Worm (Caenorhabditis elegans) whole organism, L4 larva: Measurements from ENCODE around the gene vnut-1.
A peak's percentile ranks its signal among the peaks of the same experiment; 100 is the strongest.

ENCODE experiments used
- Y48G9A.11 ChIP-seq: fragments of 200-800 bp; sonication (Bioruptor generic); IDR thresholded peaks from 2 replicates; pipeline ENCODE4 v1.3.6; 2022; ENCODE audit warnings: missing genetic modification reagents, missing genetic modification characterization, missing compliant biosample characterization
- Y75B8A.6 ChIP-seq: fragments of 200-800 bp; sonication (Bioruptor generic); IDR thresholded peaks from 2 replicates; pipeline ENCODE4 v1.3.6; 2022; ENCODE audit warnings: missing genetic modification reagents, missing genetic modification characterization, missing compliant biosample characterization
- aha-1 ChIP-seq: fragments of 150-350 bp; peaks from one replicate; lab custom pipeline; 2014; ENCODE audit warnings: missing biosample characterization, missing genetic modification characterization
- ama-1 ChIP-seq: fragments of 150-350 bp; optimal IDR thresholded peaks from 2 replicates; lab custom pipeline; 2014; ENCODE audit warnings: inconsistent platforms, mixed read lengths
- ceh-28 ChIP-seq: fragments of 150-350 bp; optimal IDR thresholded peaks from 2 replicates; lab custom pipeline; 2014; ENCODE audit warnings: missing biosample characterization, missing genetic modification reagents, missing genetic modification characterization
- ceh-32 ChIP-seq: sonication (generic microtip); optimal IDR thresholded peaks from 2 replicates; lab custom pipeline; 2016; ENCODE audit warnings: mild to moderate bottlenecking, missing genetic modification characterization, missing compliant biosample characterization; ENCODE audit not compliant: poor library complexity
- ceh-44 ChIP-seq: fragments of 200-800 bp; sonication (Bioruptor generic); IDR thresholded peaks from 2 replicates; pipeline ENCODE4 v1.3.6; 2022; ENCODE audit warnings: missing genetic modification reagents, missing genetic modification characterization, missing compliant biosample characterization
- cey-2 ChIP-seq: sonication (generic microtip); optimal IDR thresholded peaks from 3 replicates; lab custom pipeline; 2017; ENCODE audit warnings: missing genetic modification characterization, mild to moderate bottlenecking, missing compliant biosample characterization, antibody characterized with exemption, borderline replicate concordance; ENCODE audit not compliant: insufficient read depth
- daf-16 ChIP-seq, 3 experiments: sonication (generic microtip); optimal IDR thresholded peaks; 2 replicates each; lab custom pipeline; 2016 to 2017; ENCODE audit warnings: missing genetic modification characterization in 3 of 3, missing genetic modification reagents in 3 of 3, mild to moderate bottlenecking in 2 of 3, missing compliant biosample characterization in 2 of 3, missing biosample characterization in 1 of 3, moderate library complexity in 1 of 3
- daf-19 ChIP-seq: fragments of 200-800 bp; sonication (Bioruptor generic); conservative IDR thresholded peaks from 2 replicates; pipeline ENCODE4 v1.3.6; 2022; ENCODE audit warnings: missing genetic modification characterization, missing compliant biosample characterization
- dmd-6 ChIP-seq: fragments of 200-800 bp; sonication (Bioruptor generic); IDR thresholded peaks from 2 replicates; pipeline ENCODE4 v1.3.6; 2022; ENCODE audit warnings: missing genetic modification reagents, missing genetic modification characterization, missing compliant biosample characterization
- dmd-9 ChIP-seq: fragments of 200-800 bp; sonication (Bioruptor generic); IDR thresholded peaks from 2 replicates; pipeline ENCODE4 v1.3.6; 2022; ENCODE audit warnings: missing genetic modification reagents, missing genetic modification characterization, missing compliant biosample characterization
- dve-1 ChIP-seq: sonication (generic microtip); optimal IDR thresholded peaks from 2 replicates; lab custom pipeline; 2017; ENCODE audit warnings: antibody characterized with exemption, mild to moderate bottlenecking, missing genetic modification characterization, missing compliant biosample characterization; ENCODE audit not compliant: insufficient read depth
- egl-27 ChIP-seq: sonication (generic microtip); optimal IDR thresholded peaks from 3 replicates; lab custom pipeline; 2017; ENCODE audit warnings: missing biosample characterization, missing genetic modification reagents, missing genetic modification characterization
- egl-43 ChIP-seq: fragments of 200-800 bp; sonication (Bioruptor generic); IDR thresholded peaks from 2 replicates; pipeline ENCODE4 v1.3.6; 2022; ENCODE audit warnings: missing genetic modification reagents, missing genetic modification characterization, missing compliant biosample characterization
- fkh-10 ChIP-seq: fragments of 150-350 bp; optimal IDR thresholded peaks from 2 replicates; lab custom pipeline; 2014; ENCODE audit warnings: missing biosample characterization, missing genetic modification reagents, missing genetic modification characterization
- gei-8 ChIP-seq: fragments of 200-800 bp; sonication (Bioruptor generic); optimal IDR thresholded peaks from 2 replicates; lab custom pipeline; 2018; ENCODE audit warnings: mild to moderate bottlenecking, missing genetic modification characterization, missing compliant biosample characterization
- hif-1 ChIP-seq, 2 experiments: sonication (generic microtip); optimal IDR thresholded peaks; 2 replicates each; lab custom pipeline; 2016 to 2017; ENCODE audit warnings: missing compliant biosample characterization in 2 of 2, missing genetic modification characterization in 2 of 2, missing genetic modification reagents in 2 of 2, missing genotype in 2 of 2, mild to moderate bottlenecking in 1 of 2
- hlh-11 ChIP-seq: fragments of 200-800 bp; sonication (Bioruptor generic); optimal IDR thresholded peaks from 2 replicates; lab custom pipeline; 2018; ENCODE audit warnings: mild to moderate bottlenecking, missing genetic modification characterization, missing compliant biosample characterization
- hlh-30 ChIP-seq: sonication (generic microtip); optimal IDR thresholded peaks from 2 replicates; lab custom pipeline; 2017; ENCODE audit warnings: antibody characterized with exemption, mild to moderate bottlenecking, missing genetic modification characterization, missing compliant biosample characterization; ENCODE audit not compliant: insufficient read depth
- lin-13 ChIP-seq: fragments of 150-350 bp; optimal IDR thresholded peaks from 2 replicates; lab custom pipeline; 2014; ENCODE audit warnings: missing biosample characterization, missing genetic modification reagents, missing genetic modification characterization
- lin-15B ChIP-seq: fragments of 150-350 bp; sonication (generic microtip); optimal IDR thresholded peaks from 3 replicates; lab custom pipeline; 2014; ENCODE audit warnings: missing biosample characterization, missing genetic modification characterization
- lsy-2 ChIP-seq, 2 experiments: fragments of 150-350 bp in 1 of 2; sonication (generic microtip) in 1 of 2; optimal IDR thresholded peaks; 2 replicates each; lab custom pipeline; 2014 to 2017; ENCODE audit warnings: missing biosample characterization in 2 of 2, missing genetic modification characterization in 2 of 2
- mdl-1 ChIP-seq, 2 experiments: fragments of 150-350 bp in 1 of 2; sonication (generic microtip) in 1 of 2; optimal IDR thresholded peaks; 2 replicates each; lab custom pipeline; 2014 to 2017; ENCODE audit warnings: missing biosample characterization in 2 of 2, missing genetic modification characterization in 2 of 2
- mep-1 ChIP-seq: fragments of 150-350 bp; sonication (generic microtip); optimal IDR thresholded peaks from 3 replicates; lab custom pipeline; 2014; ENCODE audit warnings: missing biosample characterization, missing genetic modification characterization
- mes-2 ChIP-seq: sonication (generic microtip); optimal IDR thresholded peaks from 2 replicates; lab custom pipeline; 2016; ENCODE audit warnings: missing genotype, mild to moderate bottlenecking, missing genetic modification characterization, missing compliant biosample characterization; ENCODE audit not compliant: poor library complexity, severe bottlenecking
- mxl-3 ChIP-seq: fragments of 200-800 bp; sonication (Bioruptor generic); optimal IDR thresholded peaks from 2 replicates; lab custom pipeline; 2018; ENCODE audit warnings: mild to moderate bottlenecking, missing genetic modification characterization, missing compliant biosample characterization
- nhr-10 ChIP-seq: fragments of 150-350 bp; optimal IDR thresholded peaks from 2 replicates; lab custom pipeline; 2014; ENCODE audit warnings: missing biosample characterization, missing genetic modification characterization
- nhr-28 ChIP-seq: fragments of 150-350 bp; optimal IDR thresholded peaks from 2 replicates; lab custom pipeline; 2014; ENCODE audit warnings: missing biosample characterization, missing genetic modification characterization
- nhr-48 ChIP-seq: sonication (generic microtip); optimal IDR thresholded peaks from 2 replicates; lab custom pipeline; 2016; ENCODE audit warnings: mild to moderate bottlenecking, missing genetic modification characterization, missing compliant biosample characterization
- nhr-6 ChIP-seq: fragments of 150-350 bp; optimal IDR thresholded peaks from 2 replicates; lab custom pipeline; 2014; ENCODE audit warnings: missing biosample characterization, missing genetic modification characterization
- nhr-77 ChIP-seq: fragments of 150-350 bp; optimal IDR thresholded peaks from 2 replicates; lab custom pipeline; 2014; ENCODE audit warnings: missing biosample characterization, missing genetic modification characterization
- php-3 ChIP-seq: fragments of 200-800 bp; sonication (Bioruptor generic); IDR thresholded peaks from 2 replicates; pipeline ENCODE4 v1.3.6; 2022; ENCODE audit warnings: missing genetic modification reagents, missing genetic modification characterization, missing compliant biosample characterization
- sdz-12 ChIP-seq: fragments of 200-800 bp; sonication (Bioruptor generic); optimal IDR thresholded peaks from 2 replicates; lab custom pipeline; 2018; ENCODE audit warnings: mild to moderate bottlenecking, missing genetic modification characterization, missing compliant biosample characterization
- set-16 ChIP-seq: fragments of 200-800 bp; sonication (Bioruptor generic); IDR thresholded peaks from 2 replicates; pipeline ENCODE4 v1.3.6; 2022; ENCODE audit warnings: missing genetic modification reagents, missing genetic modification characterization, missing compliant biosample characterization
- snpc-1.2 ChIP-seq: fragments of 200-800 bp; sonication (Bioruptor generic); IDR thresholded peaks from 2 replicates; pipeline ENCODE4 v1.3.6; 2022; ENCODE audit warnings: missing genetic modification reagents, missing genetic modification characterization, missing compliant biosample characterization
- vab-7 ChIP-seq: fragments of 200-800 bp; sonication (Bioruptor generic); IDR thresholded peaks from 2 replicates; pipeline ENCODE4 v1.3.6; 2022; ENCODE audit warnings: missing genetic modification reagents, missing genetic modification characterization, missing compliant biosample characterization
- zfp-3 ChIP-seq: fragments of 200-800 bp; sonication (Bioruptor generic); conservative IDR thresholded peaks from 2 replicates; pipeline ENCODE4 v1.3.6; 2022; ENCODE audit warnings: missing genetic modification reagents, missing genetic modification characterization, missing compliant biosample characterization

The vnut-1 gene

DNA sequence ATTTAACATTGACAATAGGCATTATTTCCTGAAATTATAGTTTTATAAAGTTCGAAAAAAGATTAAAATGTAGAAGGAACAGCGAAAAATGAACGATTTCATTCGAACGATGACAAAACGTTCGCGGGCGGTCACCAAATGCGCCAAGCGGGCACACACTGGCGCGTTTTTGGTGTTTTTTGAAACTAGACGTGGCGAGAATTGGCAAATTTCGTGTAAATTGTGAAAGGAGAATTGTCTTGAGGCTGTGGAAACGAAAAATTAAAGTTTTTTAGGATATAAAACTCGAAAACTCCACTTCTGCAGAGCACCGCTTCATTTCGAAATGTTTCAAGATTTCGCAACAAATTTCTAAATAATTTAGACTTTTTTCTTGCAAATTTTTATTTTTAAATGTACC lies 941 bp upstream of the vnut-1 start, which contains the start of gene usp-14 (continued):
- 0 out of 2 replicates have a peak, but pooled peaks have one; percentile 16 for TF ChIP-seq vab-7 (GFP tag; lab: Robert Waterston, UW)
- TF ChIP-seq daf-19, result no peak
- no peak for TF ChIP-seq egl-27 (tag; lab: Kevin White, UChicago)
- no peak for TF ChIP-seq ceh-28 (tag; lab: Kevin White, UChicago)
- no peak for TF ChIP-seq ama-1 (lab: Kevin White, UChicago)
- peak; percentile 21 for TF ChIP-seq fkh-10 (GFP tag; lab: Kevin White, UChicago)
- TF ChIP-seq mes-2, result peak; percentile 81
- TF ChIP-seq nhr-10 (tag; lab: Kevin White, UChicago), result no peak
- TF ChIP-seq, all 104 proteins: peak for 26

DNA sequence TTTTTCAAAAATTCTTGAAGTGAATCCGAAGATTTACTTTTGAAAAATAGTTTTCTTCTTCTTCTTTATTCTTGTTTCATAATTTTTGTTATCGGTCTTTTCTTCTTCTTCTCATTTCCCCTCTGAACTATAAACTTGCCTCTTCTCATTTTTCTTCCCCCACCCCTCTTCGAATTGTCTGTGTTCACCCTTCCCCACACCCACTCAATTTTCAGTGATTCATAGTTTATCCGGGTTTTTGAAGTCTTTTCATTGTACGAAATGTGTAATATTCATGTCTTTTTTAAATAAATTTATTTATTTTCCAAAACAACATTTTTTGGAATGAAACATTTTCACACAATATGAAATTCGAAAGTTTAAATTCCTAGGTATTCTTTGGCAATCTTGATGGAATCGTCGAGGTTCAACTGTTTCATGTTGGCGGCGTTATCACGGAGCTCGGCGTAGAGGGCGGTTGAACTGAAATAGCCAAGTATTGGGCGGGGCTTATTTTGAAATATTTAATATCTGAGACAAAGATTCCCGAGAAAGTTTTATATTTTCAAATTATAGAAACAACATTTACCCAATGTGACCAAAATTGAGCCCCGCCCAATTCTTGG lies 3.1 kb downstream of the vnut-1 start:
- TF ChIP-seq Y48G9A.11 (no peak), mep-1 (peak; percentile 13), zfp-3 (GFP tag; lab: Robert Waterston, UW) (0 out of 2 replicates have a peak, but pooled peaks have one; percentile 9), set-16 (GFP tag; lab: Robert Waterston, UW) (no peak)

DNA sequence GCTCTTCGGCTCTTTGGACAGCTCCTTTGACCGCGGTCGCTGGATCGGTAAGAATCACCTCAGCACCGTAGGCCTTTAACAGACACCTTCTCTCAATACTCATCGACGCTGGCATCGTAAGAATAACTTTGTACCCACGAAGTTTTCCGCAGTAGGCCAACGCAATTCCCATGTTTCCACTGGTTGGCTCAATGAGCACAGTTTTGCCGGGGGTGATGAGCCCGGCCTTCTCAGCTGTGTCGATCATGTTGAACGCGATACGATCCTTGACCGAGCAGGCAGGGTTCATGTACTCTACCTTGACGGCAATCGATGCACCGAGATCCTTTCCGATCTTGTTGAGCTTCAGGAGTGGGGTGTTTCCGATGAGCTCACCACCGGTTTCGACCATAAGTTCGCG lies 4.4 kb downstream of the vnut-1 start:
- no peak for TF ChIP-seq gei-8
- 0 out of 2 replicates have a peak, but pooled peaks have one; percentile 8 for TF ChIP-seq egl-43
- peak; percentile 34; the same call in 1 of the 2 replicates for TF ChIP-seq set-16 (GFP tag; lab: Robert Waterston, UW)
- no peak for TF ChIP-seq cey-2
- TF ChIP-seq mdl-1 (tag; optimal IDR thresholded peaks at IDR 0.05; lab: Kevin White, UChicago), result no peak
- TF ChIP-seq aha-1, result peak; percentile 33
- no peak for TF ChIP-seq ceh-32 (tag; lab: Kevin White, UChicago)
- TF ChIP-seq lin-13 (GFP tag; lab: Kevin White, UChicago), result no peak

DNA sequence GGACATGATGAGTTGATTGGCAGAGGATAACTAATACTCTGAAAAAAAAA lies 4.6 kb downstream of the vnut-1 start, which contains the start of gene cysl-2:
Gene cysl-2, minus strand, starts transcription at position 38 of the 50 bp plus-strand sequence.
- TF ChIP-seq snpc-1.2 (GFP tag; lab: Robert Waterston, UW), result no peak
- TF ChIP-seq lin-15B (tag; lab: Kevin White, UChicago), result no peak
- TF ChIP-seq php-3 (GFP tag; lab: Robert Waterston, UW), result no peak
- TF ChIP-seq zfp-3 (GFP tag; lab: Robert Waterston, UW), result peak; percentile 9; the same call in 1 of the 2 replicates

DNA sequence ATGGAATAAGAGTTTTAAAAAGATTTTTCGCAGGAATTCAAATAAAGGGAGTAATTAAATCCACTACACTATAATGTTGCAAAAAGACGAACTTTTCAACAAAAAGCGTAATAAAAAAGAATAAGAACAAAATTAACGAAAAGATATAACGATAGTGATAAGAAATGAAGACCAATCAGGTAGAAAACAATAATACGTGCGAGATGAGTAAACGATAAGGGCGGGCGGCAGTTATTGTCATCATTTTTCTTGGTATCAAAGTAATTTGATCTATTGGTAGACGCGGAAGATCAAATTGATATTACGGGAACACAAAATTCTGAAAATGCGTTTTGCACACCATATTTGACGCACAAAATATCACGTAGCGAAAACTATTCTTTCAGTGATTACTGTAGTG lies 4.9 kb downstream of the vnut-1 start:
- TF ChIP-seq nhr-77, result peak; percentile 32
- no peak for TF ChIP-seq cey-2
- no peak for TF ChIP-seq lsy-2 (tag; optimal IDR thresholded peaks at IDR 0.05; lab: Kevin White, UChicago)
- TF ChIP-seq hlh-11 (tag; lab: Kevin White, UChicago), result peak; percentile 17
- TF ChIP-seq dve-1, result peak; percentile 64
- TF ChIP-seq daf-16 (GFP tag; optimal IDR thresholded peaks at IDR 0.05; lab: Kevin White, UChicago), result no peak
- TF ChIP-seq daf-16 (tag; optimal IDR thresholded peaks at IDR 0.05; lab: Kevin White, UChicago), result peak; percentile 63
- peak in 1 of 2 experiments; percentile 82 for TF ChIP-seq hif-1 (tag; optimal IDR thresholded peaks at IDR 0.05; lab: Kevin White, UChicago)
- peak; percentile 61 for TF ChIP-seq nhr-28 (tag; lab: Kevin White, UChicago)

DNA sequence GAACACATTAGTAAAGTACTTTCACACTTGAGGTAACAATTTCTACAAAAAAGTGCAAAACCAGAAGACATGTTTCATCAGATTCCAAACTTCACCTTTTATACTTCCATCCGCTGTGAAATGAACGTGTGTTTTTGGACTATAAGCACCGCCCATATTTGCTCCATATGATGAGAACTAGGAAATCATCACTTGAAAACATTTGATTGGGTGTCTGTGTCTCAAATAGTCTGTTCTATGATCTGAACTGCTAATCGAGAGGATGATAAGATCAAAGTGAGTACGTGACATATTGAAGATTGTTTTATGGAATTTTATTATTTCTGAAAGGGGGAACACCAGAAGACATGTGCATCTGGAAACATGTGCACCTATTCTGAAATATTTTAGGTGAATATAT lies 5.7 kb downstream of the vnut-1 start:
- TF ChIP-seq mdl-1 (tag; optimal IDR thresholded peaks at IDR 0.05; lab: Kevin White, UChicago) (peak in 1 of 2 experiments; percentile 48), dmd-9 (no peak), ceh-44 (GFP tag; lab: Robert Waterston, UW) (no peak), Y75B8A.6 (no peak), nhr-28 (tag; lab: Kevin White, UChicago) (peak; percentile 64), aha-1 (peak; percentile 96), hlh-11 (tag; lab: Kevin White, UChicago) (peak; percentile 43), fkh-10 (GFP tag; lab: Kevin White, UChicago) (no peak), daf-16 (GFP tag; optimal IDR thresholded peaks at IDR 0.05; lab: Kevin White, UChicago) (no peak), daf-16 (tag; optimal IDR thresholded peaks at IDR 0.05; lab: Kevin White, UChicago) (peak; percentile 0), mep-1 (peak; percentile 38), ama-1 (lab: Kevin White, UChicago) (peak; percentile 4), hif-1 (tag; optimal IDR thresholded peaks at IDR 0.05; lab: Kevin White, UChicago) (peak; percentile 90 to 97), lsy-2 (tag; optimal IDR thresholded peaks at IDR 0.05; lab: Kevin White, UChicago) (peak in 1 of 2 experiments; percentile 13), nhr-6 (peak; percentile 36), dve-1 (peak; percentile 73), hlh-30 (peak; percentile 56), nhr-48 (tag; lab: Kevin White, UChicago) (peak; percentile 20), dmd-6 (GFP tag; lab: Robert Waterston, UW) (peak; percentile 30), sdz-12 (GFP tag; lab: Kevin White, UChicago) (no peak), mxl-3 (GFP tag; lab: Kevin White, UChicago) (peak; percentile 40)
- TF ChIP-seq, all 104 proteins: peak for 15
